Fruit fly (Drosophila melanogaster): ENCODE results near the gene CG3225.

CG3225 gene

dm6 chr2L:4812261-4813022, 5.6 kb downstream of the CG3225 start, which contains the start of gene CG15629:
TSS of gene CG15629 (plus strand) at chr2L:4813009.
- TF ChIP-seq Dll (optimal IDR thresholded peaks at IDR 0.05), result no peak
- no peak for TF ChIP-seq usp (GFP tag; optimal IDR thresholded peaks at IDR 0.05)
- TF ChIP-seq EcR (GFP tag; optimal IDR thresholded peaks at IDR 0.05), result no peak
- no peak for TF ChIP-seq psq (optimal IDR thresholded peaks at IDR 0.05)
- no peak for TF ChIP-seq pan (optimal IDR thresholded peaks at IDR 0.05)
- no peak for TF ChIP-seq CG8478 (optimal IDR thresholded peaks at IDR 0.05)

DNA sequence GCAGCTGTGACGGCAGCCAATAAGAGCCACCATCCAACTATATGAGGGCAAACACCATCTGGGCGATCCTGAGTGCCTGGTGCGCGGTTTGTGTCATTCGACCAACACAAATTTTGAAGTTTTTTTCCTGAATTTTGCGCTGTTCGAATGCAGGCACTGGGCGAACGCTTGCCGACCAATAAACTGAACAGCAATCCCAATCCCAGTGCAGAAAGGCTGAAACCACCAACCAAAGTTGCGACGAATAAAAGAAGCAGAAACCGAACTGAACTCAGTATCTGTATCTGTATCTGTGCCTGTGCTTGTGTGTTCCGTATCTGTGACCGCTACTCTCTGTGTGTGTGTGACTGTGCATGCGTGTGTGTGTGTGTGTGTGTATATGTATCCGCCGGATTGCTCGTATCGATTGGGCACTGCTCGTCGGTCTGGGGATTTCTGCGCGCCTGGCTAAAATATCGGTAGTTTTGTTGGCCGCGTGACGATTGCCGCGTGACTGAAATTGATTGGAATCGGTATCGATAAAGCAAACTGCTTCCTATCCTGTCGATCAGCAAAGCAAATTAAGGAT, 6.5 kb downstream of the CG3225 start:
- TF ChIP-seq CG8478 (optimal IDR thresholded peaks at IDR 0.05) (peak; percentile 89), EcR (GFP tag; optimal IDR thresholded peaks at IDR 0.05) (peak in 1 of 2 experiments; percentile 46), Dll (optimal IDR thresholded peaks at IDR 0.05) (no peak)

dm6 chr2L:4810697-4811490, 7.2 kb downstream of the CG3225 start:
- TF ChIP-seq pan (optimal IDR thresholded peaks at IDR 0.05), result no peak
- TF ChIP-seq EcR (GFP tag; optimal IDR thresholded peaks at IDR 0.05), result peak in 1 of 2 experiments; percentile 28
- TF ChIP-seq Dll (optimal IDR thresholded peaks at IDR 0.05), result peak; percentile 58

DNA sequence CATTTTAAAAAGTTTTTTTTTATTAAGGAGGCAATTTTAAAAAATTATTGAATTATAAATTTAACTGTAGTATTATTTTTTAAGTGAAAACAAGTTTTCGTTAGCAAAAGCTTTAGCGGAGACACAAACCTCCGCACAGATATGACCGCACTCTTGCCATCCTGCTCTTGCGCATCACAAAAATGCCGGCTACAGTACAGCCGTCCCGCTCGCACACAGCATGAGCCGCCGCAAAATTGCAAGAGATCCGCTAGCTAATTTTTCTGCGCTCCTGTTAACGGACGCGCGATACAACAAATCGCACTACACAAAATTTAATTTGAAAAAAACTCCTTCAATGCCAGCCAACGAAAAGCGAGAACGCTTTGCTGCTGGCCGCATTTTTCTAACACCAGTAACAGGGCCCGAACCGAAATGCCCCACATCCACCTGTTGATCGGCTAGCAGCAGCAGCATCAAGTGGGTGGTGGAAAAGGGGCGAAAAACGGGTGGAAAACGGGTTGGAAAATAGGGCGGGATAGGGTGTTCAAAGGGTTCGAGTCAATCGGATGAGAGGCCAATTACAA, 7.9 kb downstream of the CG3225 start:
- peak; percentile 79 for TF ChIP-seq CG8478 (optimal IDR thresholded peaks at IDR 0.05)
- TF ChIP-seq usp (GFP tag; optimal IDR thresholded peaks at IDR 0.05), result no peak

DNA sequence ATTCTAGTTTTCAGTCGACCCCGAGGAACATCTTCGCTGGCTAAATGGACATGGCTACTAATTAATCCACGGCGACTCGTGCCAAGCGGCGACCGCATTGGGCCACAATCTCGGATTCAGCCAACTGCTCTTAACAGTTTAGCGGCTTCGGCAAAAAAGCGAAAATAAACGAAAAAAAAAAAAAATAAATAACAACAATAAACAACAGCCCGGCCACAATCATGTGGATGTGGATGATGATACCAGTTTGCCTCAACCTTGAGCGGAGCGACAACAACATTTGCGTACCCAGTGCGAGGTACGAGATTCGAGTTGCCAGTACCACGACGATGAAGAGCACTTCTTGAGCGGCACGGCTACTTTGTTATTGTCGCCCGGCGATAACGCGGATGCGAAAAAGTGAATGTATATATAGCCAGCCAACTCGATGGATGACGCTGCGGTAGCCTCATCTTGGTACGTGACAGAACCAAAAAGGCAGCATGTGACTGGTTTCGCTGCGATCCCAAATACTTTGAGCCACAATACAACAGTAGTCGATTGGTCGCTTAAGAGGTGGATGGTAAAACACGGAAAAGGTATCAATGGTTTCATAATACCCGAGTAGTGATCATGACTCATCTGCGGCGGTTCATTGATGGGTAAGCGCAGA, 10.0 kb downstream of the CG3225 start:
- TF ChIP-seq pan (optimal IDR thresholded peaks at IDR 0.05), result no peak
- no peak for TF ChIP-seq EcR (GFP tag; optimal IDR thresholded peaks at IDR 0.05)
- TF ChIP-seq usp (GFP tag; optimal IDR thresholded peaks at IDR 0.05), result no peak
- no peak for TF ChIP-seq CG8478 (optimal IDR thresholded peaks at IDR 0.05)
- TF ChIP-seq psq (optimal IDR thresholded peaks at IDR 0.05), result no peak
- no peak for TF ChIP-seq Dll (optimal IDR thresholded peaks at IDR 0.05)

DNA sequence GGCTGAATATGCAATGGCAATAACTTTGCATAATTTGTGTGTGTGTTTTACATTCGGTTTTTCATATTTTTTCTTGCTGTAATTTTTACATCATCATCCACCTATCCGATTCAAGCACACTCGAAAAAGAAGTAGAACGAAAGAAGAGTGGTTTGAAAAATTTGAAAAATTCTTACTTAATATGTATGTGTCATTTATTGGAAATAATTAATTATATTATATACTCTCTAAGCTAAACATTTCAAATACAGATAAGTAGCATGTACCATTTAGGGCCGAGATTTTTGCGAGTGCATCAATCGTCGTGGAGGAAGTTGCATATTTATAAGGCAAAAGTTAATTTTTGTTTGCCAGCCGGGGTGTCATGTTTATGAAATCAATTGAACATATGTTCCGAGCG, 11.9 kb downstream of the CG3225 start:
- no peak for TF ChIP-seq usp (GFP tag; optimal IDR thresholded peaks at IDR 0.05)
- TF ChIP-seq EcR (GFP tag; optimal IDR thresholded peaks at IDR 0.05), result no peak
- TF ChIP-seq psq (optimal IDR thresholded peaks at IDR 0.05), result no peak
- TF ChIP-seq Dll (optimal IDR thresholded peaks at IDR 0.05), result no peak
- TF ChIP-seq pan (optimal IDR thresholded peaks at IDR 0.05), result no peak
- TF ChIP-seq CG8478 (optimal IDR thresholded peaks at IDR 0.05), result no peak

- TF ChIP-seq CG8478 (optimal IDR thresholded peaks at IDR 0.05) (no peak), pan (optimal IDR thresholded peaks at IDR 0.05) (no peak), Dll (optimal IDR thresholded peaks at IDR 0.05) (no peak), usp (GFP tag; optimal IDR thresholded peaks at IDR 0.05) (no peak), EcR (GFP tag; optimal IDR thresholded peaks at IDR 0.05) (no peak), psq (optimal IDR thresholded peaks at IDR 0.05) (no peak)
Measured at dm6 chr2L:4801705-4802216, 16.3 kb downstream of the CG3225 start, which contains the start of gene slf. TSS of gene slf (minus strand) at chr2L:4801923.

DNA sequence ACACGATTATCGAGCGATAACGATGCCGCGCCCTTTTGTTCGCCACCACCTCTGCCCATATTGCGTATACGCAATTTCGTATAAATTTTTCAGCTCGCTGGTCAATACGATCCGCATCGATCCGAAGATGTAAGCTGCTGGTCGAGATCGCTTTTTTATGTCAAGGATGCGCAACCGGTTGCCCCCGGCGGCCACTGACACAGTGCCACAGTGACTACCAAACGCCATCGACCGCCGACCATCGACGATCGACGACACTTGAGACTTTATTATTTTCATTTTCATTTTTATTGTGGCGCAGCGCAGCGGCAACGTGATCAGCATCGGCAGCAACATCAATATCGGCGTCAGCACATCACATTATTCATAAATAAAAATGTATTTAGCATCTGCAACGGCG, 18.0 kb downstream of the CG3225 start:
- no peak for TF ChIP-seq Dll (optimal IDR thresholded peaks at IDR 0.05)
- no peak for TF ChIP-seq psq (optimal IDR thresholded peaks at IDR 0.05)
- no peak for TF ChIP-seq pan (optimal IDR thresholded peaks at IDR 0.05)
- TF ChIP-seq CG8478 (optimal IDR thresholded peaks at IDR 0.05), result no peak
- no peak for TF ChIP-seq EcR (GFP tag; optimal IDR thresholded peaks at IDR 0.05)
- no peak for TF ChIP-seq usp (GFP tag; optimal IDR thresholded peaks at IDR 0.05)

DNA sequence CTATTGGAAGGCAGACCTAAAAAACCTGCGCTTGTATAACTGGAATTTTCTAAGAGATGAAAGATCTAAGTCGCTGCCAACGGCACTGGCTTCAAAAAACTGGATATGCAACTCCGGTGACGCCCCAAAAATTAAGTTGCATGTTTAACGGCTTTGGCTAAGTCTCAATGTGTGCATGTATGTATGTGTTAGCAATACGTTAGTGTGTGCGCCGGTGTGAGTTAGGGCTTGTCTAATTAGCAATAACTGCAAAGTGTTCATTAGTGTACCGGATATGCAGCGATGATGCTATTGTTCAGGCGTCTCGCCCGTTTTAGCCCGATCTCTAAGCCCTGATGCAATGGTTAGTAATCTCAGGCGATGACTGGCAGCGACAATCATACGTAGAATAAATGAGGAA, 19.2 kb downstream of the CG3225 start:
- no peak for TF ChIP-seq pan (optimal IDR thresholded peaks at IDR 0.05)
- TF ChIP-seq usp (GFP tag; optimal IDR thresholded peaks at IDR 0.05), result no peak
- no peak for TF ChIP-seq CG8478 (optimal IDR thresholded peaks at IDR 0.05)
- TF ChIP-seq EcR (GFP tag; optimal IDR thresholded peaks at IDR 0.05), result no peak
- no peak for TF ChIP-seq Dll (optimal IDR thresholded peaks at IDR 0.05)
- TF ChIP-seq psq (optimal IDR thresholded peaks at IDR 0.05), result no peak

dm6 chr2L:4797643-4798042, 20.4 kb downstream of the CG3225 start:
- TF ChIP-seq CG8478 (optimal IDR thresholded peaks at IDR 0.05), result no peak

DNA sequence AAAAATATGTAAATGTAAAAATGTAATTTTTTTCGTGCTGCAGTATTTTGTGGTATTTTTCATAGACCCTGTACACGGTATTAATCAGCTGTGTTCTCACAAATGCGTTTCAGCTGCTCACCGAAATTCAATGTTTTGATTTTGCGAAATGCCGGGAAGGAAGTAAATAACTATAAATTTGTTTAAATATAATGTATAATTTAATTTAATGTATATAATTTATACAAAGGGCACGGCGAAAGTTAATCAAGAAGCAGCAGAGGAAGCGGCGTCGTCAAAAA, 23.6 kb downstream of the CG3225 start, which contains the start of gene CG3294:
Gene CG3294, plus strand, starts transcription at position 26 of the 281 bp plus-strand sequence.
- TF ChIP-seq Dll (optimal IDR thresholded peaks at IDR 0.05), result no peak
